Worm (Caenorhabditis elegans) whole organism, L3 larva: ENCODE results near the gene F49E8.8.

Experiments
- ceh-28 ChIP-seq: fragments of 150-350 bp; optimal IDR thresholded peaks from 2 replicates; lab custom pipeline; 2014; ENCODE audit warnings: missing biosample characterization, missing genetic modification reagents, missing genetic modification characterization
- egl-27 ChIP-seq: sonication (generic microtip); optimal IDR thresholded peaks from 4 replicates; lab custom pipeline; 2017; ENCODE audit warnings: missing biosample characterization, missing genetic modification reagents, missing genetic modification characterization
- elt-2 ChIP-seq: sonication (generic microtip); optimal IDR thresholded peaks from 2 replicates; lab custom pipeline; 2016; ENCODE audit warnings: missing genetic modification reagents, mild to moderate bottlenecking, missing genetic modification characterization, missing compliant biosample characterization
- lin-39 ChIP-seq: fragments of 150-350 bp; optimal IDR thresholded peaks from 2 replicates; lab custom pipeline; 2018; ENCODE audit warnings: missing biosample characterization, missing genetic modification reagents, missing genetic modification characterization
- mdl-1 ChIP-seq: fragments of 150-350 bp; optimal IDR thresholded peaks from 2 replicates; lab custom pipeline; 2014; ENCODE audit warnings: missing biosample characterization, missing genetic modification characterization
- nhr-28 ChIP-seq: fragments of 150-350 bp; optimal IDR thresholded peaks from 2 replicates; lab custom pipeline; 2014; ENCODE audit warnings: missing biosample characterization, missing genetic modification characterization
- nhr-76 ChIP-seq: fragments of 150-350 bp; sonication (generic microtip); optimal IDR thresholded peaks from 5 replicates; lab custom pipeline; 2014; ENCODE audit warnings: missing biosample characterization, missing genetic modification characterization
- pha-4 ChIP-seq: fragments of 150-350 bp; optimal IDR thresholded peaks from 2 replicates; lab custom pipeline; 2014; ENCODE audit warnings: missing biosample characterization, missing genetic modification reagents, missing genetic modification characterization
- pqm-1 ChIP-seq: fragments of 150-350 bp; optimal IDR thresholded peaks from 2 replicates; lab custom pipeline; 2017; ENCODE audit warnings: missing biosample characterization, missing genetic modification characterization, inconsistent platforms
- sea-2 ChIP-seq: fragments of 150-350 bp; sonication (generic microtip); optimal IDR thresholded peaks from 4 replicates; lab custom pipeline; 2014; ENCODE audit warnings: missing biosample characterization, missing genetic modification reagents, missing genetic modification characterization
- skn-1 ChIP-seq: fragments of 150-350 bp; optimal IDR thresholded peaks from 2 replicates; lab custom pipeline; 2014; ENCODE audit warnings: missing biosample characterization, missing genetic modification characterization
- snpc-4 ChIP-seq: fragments of 150-350 bp; optimal IDR thresholded peaks from 2 replicates; lab custom pipeline; 2014; ENCODE audit warnings: missing biosample characterization, missing genetic modification characterization
- zag-1 ChIP-seq: fragments of 150-350 bp; optimal IDR thresholded peaks from 2 replicates; lab custom pipeline; 2014; ENCODE audit warnings: missing biosample characterization, missing genetic modification characterization

DNA sequence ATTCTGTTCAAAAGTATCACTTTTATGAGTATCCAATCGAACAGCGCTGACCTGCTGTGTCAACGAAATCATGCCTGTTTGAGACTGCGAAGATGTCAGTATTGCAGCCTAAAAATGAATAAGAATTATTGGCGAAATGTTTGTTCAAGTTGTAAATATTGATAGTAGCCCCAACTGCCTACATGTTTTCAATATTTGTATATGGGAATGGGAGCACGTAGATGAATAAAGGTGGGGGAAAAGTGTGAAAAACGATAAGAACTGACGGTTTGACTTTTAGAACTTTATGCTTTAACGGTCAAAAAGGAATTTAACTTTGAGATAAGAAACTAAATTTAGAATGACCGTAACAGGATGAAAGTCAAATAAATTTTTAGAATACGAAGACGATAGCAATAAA is 36.2 kb upstream of the F49E8.8 start:
- peak; percentile 50 for TF ChIP-seq pha-4 (tag; lab: Kevin White, UChicago)
- no peak for TF ChIP-seq ceh-28 (tag; lab: Kevin White, UChicago)
- TF ChIP-seq nhr-76 (tag; lab: Kevin White, UChicago): no peak
- TF ChIP-seq pqm-1 (tag; lab: Kevin White, UChicago): peak; percentile 73
- no peak for TF ChIP-seq nhr-28 (tag; lab: Kevin White, UChicago)
- TF ChIP-seq zag-1 (tag; lab: Kevin White, UChicago): no peak
- no peak for TF ChIP-seq mdl-1 (tag; lab: Kevin White, UChicago)
- no peak for TF ChIP-seq egl-27 (tag; lab: Kevin White, UChicago)
- no peak for TF ChIP-seq sea-2
- no peak for TF ChIP-seq snpc-4 (tag; lab: Kevin White, UChicago)
- TF ChIP-seq lin-39 (tag; lab: Kevin White, UChicago): no peak
- peak; percentile 62 for TF ChIP-seq elt-2 (tag; lab: Kevin White, UChicago)
- TF ChIP-seq skn-1 (tag; lab: Kevin White, UChicago): no peak
